Fruit fly (Drosophila melanogaster): ENCODE results near the gene Glut4EF.

The Glut4EF gene

DNA sequence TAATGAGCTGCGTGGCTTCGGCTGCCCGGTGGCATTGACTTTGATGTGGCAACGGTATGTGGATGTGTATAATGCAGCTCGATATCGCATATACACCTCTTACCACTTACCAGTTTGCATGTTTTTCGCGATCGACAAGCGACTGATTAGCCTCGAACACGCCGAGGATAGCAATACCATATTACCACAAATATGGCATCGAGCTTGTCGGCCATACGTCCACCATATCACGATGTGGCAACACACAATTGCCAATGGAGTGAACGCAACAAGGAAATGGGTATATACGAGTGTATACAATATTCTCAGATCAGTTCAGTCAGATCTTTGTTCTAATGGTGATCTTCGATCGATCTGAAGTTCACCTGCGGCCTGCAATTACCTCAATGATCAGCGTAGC, 37.3 kb downstream of the Glut4EF start:
- TF ChIP-seq CG8632 (GFP tag; optimal IDR thresholded peaks at IDR 0.05) (no peak), Eip78C (GFP tag) (peak; percentile 52), Eip93F (GFP tag; optimal IDR thresholded peaks at IDR 0.05) (peak; percentile 20), ss (GFP tag; optimal IDR thresholded peaks at IDR 0.05) (no peak)

DNA sequence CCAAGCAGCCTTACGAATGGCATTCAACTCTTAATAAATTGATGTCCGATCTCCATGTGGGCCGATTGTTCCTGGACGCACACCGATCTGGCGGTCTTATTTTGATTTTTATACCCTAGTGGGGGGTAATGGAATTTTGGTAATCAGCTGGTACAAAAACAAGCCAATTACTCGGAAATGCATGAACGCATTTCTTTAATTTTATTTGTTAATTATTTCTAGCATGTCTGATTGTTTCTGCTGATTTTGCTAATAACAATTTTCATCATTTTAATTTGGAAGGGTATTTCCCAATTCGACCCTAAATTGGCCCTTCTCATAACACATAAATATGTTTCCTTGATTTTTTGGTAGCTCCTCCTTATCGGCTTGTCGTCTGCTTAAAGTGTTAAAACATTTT, 39.0 kb downstream of the Glut4EF start:
- peak; percentile 77 for TF ChIP-seq Ets21C (GFP tag; optimal IDR thresholded peaks at IDR 0.05)
- TF ChIP-seq Blimp-1 (GFP tag; optimal IDR thresholded peaks at IDR 0.05), result peak; percentile 18
- TF ChIP-seq vri (GFP tag; optimal IDR thresholded peaks at IDR 0.05), result peak; percentile 29
- no peak for TF ChIP-seq fkh (GFP tag; optimal IDR thresholded peaks at IDR 0.05)
- TF ChIP-seq salr (GFP tag; optimal IDR thresholded peaks at IDR 0.05), result no peak
- TF ChIP-seq svp (GFP tag), result peak; percentile 95
- peak; percentile 70 for TF ChIP-seq CG11902 (GFP tag; optimal IDR thresholded peaks at IDR 0.05)
- peak; percentile 6 for TF ChIP-seq Ets96B (tag; optimal IDR thresholded peaks at IDR 0.05)
- TF ChIP-seq fd59A (GFP tag; optimal IDR thresholded peaks at IDR 0.05), result no peak
- no peak for TF ChIP-seq CG11294 (GFP tag; IDR thresholded peaks at IDR 0.05)
- TF ChIP-seq CG6808 (GFP tag; optimal IDR thresholded peaks at IDR 0.05), result no peak
- TF ChIP-seq Smox (GFP tag; optimal IDR thresholded peaks at IDR 0.05), result peak; percentile 82
- peak; percentile 74 for TF ChIP-seq CG8632 (GFP tag; optimal IDR thresholded peaks at IDR 0.05)
- TF ChIP-seq CG6854 (GFP tag; optimal IDR thresholded peaks at IDR 0.05), result peak; percentile 64
- peak; percentile 80 for TF ChIP-seq Hr39 (GFP tag; optimal IDR thresholded peaks at IDR 0.05)
- peak; percentile 76 for TF ChIP-seq CG6792 (GFP tag; optimal IDR thresholded peaks at IDR 0.05)
- TF ChIP-seq CG15336 (GFP tag; IDR thresholded peaks at IDR 0.05), result no peak
- no peak for TF ChIP-seq eg (GFP tag; IDR thresholded peaks at IDR 0.05)
- no peak for TF ChIP-seq CG8119 (GFP tag; IDR thresholded peaks at IDR 0.05)
- TF ChIP-seq CG31627 (GFP tag; optimal IDR thresholded peaks at IDR 0.05), result peak; percentile 86
- TF ChIP-seq Gug (GFP tag; IDR thresholded peaks at IDR 0.05), result no peak
- peak in 1 of 2 experiments; percentile 28 for TF ChIP-seq ss (GFP tag; optimal IDR thresholded peaks at IDR 0.05)
- TF ChIP-seq CG6163 (GFP tag; IDR thresholded peaks at IDR 0.05), result no peak; the same call in 2 of the 3 replicates
- TF ChIP-seq CG10669 (GFP tag; optimal IDR thresholded peaks at IDR 0.05), result peak; percentile 39
- no peak for TF ChIP-seq CG6276 (GFP tag; optimal IDR thresholded peaks at IDR 0.05)
- TF ChIP-seq CG3919 (GFP tag; optimal IDR thresholded peaks at IDR 0.05), result peak; percentile 61
- TF ChIP-seq CG4318 (GFP tag; optimal IDR thresholded peaks at IDR 0.05), result no peak
- TF ChIP-seq spab (GFP tag; optimal IDR thresholded peaks at IDR 0.05), result no peak
- peak; percentile 57 for TF ChIP-seq Sox15 (GFP tag; optimal IDR thresholded peaks at IDR 0.05)
- no peak for TF ChIP-seq net (GFP tag; optimal IDR thresholded peaks at IDR 0.05)
- peak; percentile 35 for TF ChIP-seq Eip93F (GFP tag; optimal IDR thresholded peaks at IDR 0.05)
- TF ChIP-seq CG3032 (tag; optimal IDR thresholded peaks at IDR 0.05), result no peak
- TF ChIP-seq Sox102F (GFP tag; optimal IDR thresholded peaks at IDR 0.05), result peak; percentile 83
- TF ChIP-seq dac (GFP tag; optimal IDR thresholded peaks at IDR 0.05), result no peak
- TF ChIP-seq Hr4 (GFP tag; optimal IDR thresholded peaks at IDR 0.05), result no peak
- peak; percentile 77 for TF ChIP-seq cyc (GFP tag; optimal IDR thresholded peaks at IDR 0.05)
- peak; percentile 33 for TF ChIP-seq achi (GFP tag; optimal IDR thresholded peaks at IDR 0.05)
- peak; percentile 88 for TF ChIP-seq esn (GFP tag; optimal IDR thresholded peaks at IDR 0.05)
- peak; percentile 30 for TF ChIP-seq CG10631 (GFP tag; optimal IDR thresholded peaks at IDR 0.05)
- TF ChIP-seq acj6 (GFP tag; optimal IDR thresholded peaks at IDR 0.05), result peak; percentile 69
- TF ChIP-seq Met (GFP tag; optimal IDR thresholded peaks at IDR 0.05), result peak; percentile 88
- TF ChIP-seq Eip75B (GFP tag; optimal IDR thresholded peaks at IDR 0.05), result peak; percentile 77
- TF ChIP-seq dsx (GFP tag; optimal IDR thresholded peaks at IDR 0.05; ENCODE audit: poor library complexity, severe bottlenecking), result no peak
- TF ChIP-seq Hr38 (GFP tag; optimal IDR thresholded peaks at IDR 0.05), result no peak
- TF ChIP-seq pdm3 (GFP tag; optimal IDR thresholded peaks at IDR 0.05), result peak; percentile 72
- TF ChIP-seq fd85E (GFP tag; optimal IDR thresholded peaks at IDR 0.05), result peak; percentile 4
- TF ChIP-seq lz (GFP tag; optimal IDR thresholded peaks at IDR 0.05), result peak; percentile 89
- TF ChIP-seq CG16779 (tag; optimal IDR thresholded peaks at IDR 0.05), result no peak
- TF ChIP-seq CG9139 (GFP tag; optimal IDR thresholded peaks at IDR 0.05), result no peak

All from whole organism, prepupa.